Fruit fly (Drosophila melanogaster) whole organism, embryonic: Measurements from ENCODE around the gene CG11342.

ENCODE experiments used
- Abd-B ChIP-seq: fragments of 200-800 bp; sonication (Bioruptor generic); optimal IDR thresholded peaks from 2 replicates; lab custom pipeline; 2018; ENCODE audit warnings: missing biosample characterization, mild to moderate bottlenecking, missing genetic modification characterization, moderate library complexity
- CG10209 ChIP-seq: fragments of 200-800 bp; sonication (Bioruptor generic); optimal IDR thresholded peaks from 3 replicates; lab custom pipeline; 2017; ENCODE audit warnings: missing biosample characterization, mild to moderate bottlenecking, missing genetic modification characterization, missing genetic modification reagents
- CG10654 ChIP-seq: fragments of 200-800 bp; sonication (Bioruptor generic); optimal IDR thresholded peaks from 2 replicates; lab custom pipeline; 2016; ENCODE audit warnings: missing biosample characterization, missing genetic modification characterization
- CG15514 ChIP-seq: fragments of 200-800 bp; sonication (Bioruptor generic); optimal IDR thresholded peaks from 3 replicates; lab custom pipeline; 2017; ENCODE audit warnings: missing biosample characterization, missing genetic modification characterization, mild to moderate bottlenecking, moderate library complexity, missing genetic modification reagents
- CG1602 ChIP-seq: fragments of 200-800 bp; sonication (Bioruptor generic); optimal IDR thresholded peaks from 3 replicates; lab custom pipeline; 2016; ENCODE audit warnings: missing biosample characterization, missing genetic modification characterization
- CG17568 ChIP-seq: fragments of 200-800 bp; sonication (Bioruptor generic); optimal IDR thresholded peaks from 2 replicates; lab custom pipeline; 2018; ENCODE audit warnings: missing biosample characterization, mild to moderate bottlenecking, missing genetic modification characterization, moderate library complexity
- CG18599 ChIP-seq: fragments of 200-800 bp; sonication (Bioruptor generic); optimal IDR thresholded peaks from 3 replicates; lab custom pipeline; 2017; ENCODE audit warnings: missing biosample characterization, missing genetic modification characterization, mild to moderate bottlenecking, moderate library complexity, missing genetic modification reagents
- CG18619 ChIP-seq: fragments of 200-800 bp; sonication (Bioruptor generic); optimal IDR thresholded peaks from 3 replicates; lab custom pipeline; 2017; ENCODE audit warnings: missing biosample characterization, mild to moderate bottlenecking, missing genetic modification characterization
- CG2120 ChIP-seq: fragments of 200-800 bp; sonication (Bioruptor generic); optimal IDR thresholded peaks from 3 replicates; lab custom pipeline; 2016; ENCODE audit warnings: missing biosample characterization, missing genetic modification characterization
- CG3281 ChIP-seq: fragments of 200-800 bp; sonication (Bioruptor generic); optimal IDR thresholded peaks from 3 replicates; lab custom pipeline; 2017; ENCODE audit warnings: missing biosample characterization, mild to moderate bottlenecking, missing genetic modification characterization
- CG6791 ChIP-seq: fragments of 200-800 bp; sonication (Bioruptor generic); IDR thresholded peaks from 3 replicates; pipeline ENCODE4 v1.3.6; 2022; ENCODE audit warnings: missing biosample characterization, missing genetic modification characterization; ENCODE audit not compliant: partially characterized antibody
- CG8089 ChIP-seq: fragments of 200-800 bp; sonication (Bioruptor generic); optimal IDR thresholded peaks from 3 replicates; lab custom pipeline; 2016; ENCODE audit warnings: missing biosample characterization, missing genetic modification characterization
- CG9437 ChIP-seq: fragments of 200-800 bp; sonication (Bioruptor generic); optimal IDR thresholded peaks from 2 replicates; lab custom pipeline; 2018; ENCODE audit warnings: missing biosample characterization, mild to moderate bottlenecking, missing genetic modification characterization
- CoRest ChIP-seq: fragments of 200-800 bp; sonication (Bioruptor generic); optimal IDR thresholded peaks from 3 replicates; lab custom pipeline; 2018; ENCODE audit warnings: missing biosample characterization, mild to moderate bottlenecking, missing genetic modification characterization, moderate library complexity
- Fer2 ChIP-seq: fragments of 200-800 bp; sonication (Bioruptor generic); optimal IDR thresholded peaks from 2 replicates; lab custom pipeline; 2018; ENCODE audit warnings: missing biosample characterization, mild to moderate bottlenecking, missing genetic modification characterization, moderate library complexity
- Fer3 ChIP-seq: fragments of 200-800 bp; sonication (Bioruptor generic); optimal IDR thresholded peaks from 2 replicates; lab custom pipeline; 2018; ENCODE audit warnings: missing biosample characterization, mild to moderate bottlenecking, missing genetic modification characterization, moderate library complexity
- HLH3B ChIP-seq: fragments of 200-800 bp; sonication (Bioruptor generic); IDR thresholded peaks from 2 replicates; pipeline ENCODE4 v1.3.6; 2022; ENCODE audit warnings: missing biosample characterization, missing genetic modification characterization
- HLH4C ChIP-seq: fragments of 200-800 bp; sonication (Bioruptor generic); IDR thresholded peaks from 3 replicates; pipeline ENCODE4 v1.3.6; 2022; ENCODE audit warnings: missing biosample characterization, missing genetic modification characterization; ENCODE audit not compliant: partially characterized antibody
- HLH54F ChIP-seq: fragments of 200-800 bp; sonication (Bioruptor generic); optimal IDR thresholded peaks from 3 replicates; lab custom pipeline; 2016; ENCODE audit warnings: missing biosample characterization, missing genetic modification characterization
- HLHmδ ChIP-seq: fragments of 200-800 bp; sonication (Bioruptor generic); optimal IDR thresholded peaks from 2 replicates; lab custom pipeline; 2018; ENCODE audit warnings: missing biosample characterization, mild to moderate bottlenecking, missing genetic modification characterization, moderate library complexity
- Hmr ChIP-seq: fragments of 200-800 bp; sonication (Bioruptor generic); optimal IDR thresholded peaks from 3 replicates; lab custom pipeline; 2017; ENCODE audit warnings: mild to moderate bottlenecking, missing biosample characterization, missing genetic modification reagents, missing genetic modification characterization
- Lim3 ChIP-seq: fragments of 200-800 bp; sonication (Bioruptor generic); IDR thresholded peaks from 2 replicates; pipeline ENCODE4 v1.3.6; 2022; ENCODE audit warnings: missing biosample characterization, missing genetic modification characterization
- Mad ChIP-seq: fragments of 200-800 bp; sonication (Bioruptor generic); optimal IDR thresholded peaks from 2 replicates; lab custom pipeline; 2016; ENCODE audit warnings: missing biosample characterization, missing genetic modification characterization
- Myb ChIP-seq: fragments of 200-800 bp; sonication (Bioruptor generic); optimal IDR thresholded peaks from 2 replicates; lab custom pipeline; 2016; ENCODE audit warnings: missing biosample characterization, missing genetic modification characterization
- Nf-YA ChIP-seq: fragments of 200-800 bp; sonication (Bioruptor generic); IDR thresholded peaks from 2 replicates; pipeline ENCODE4 v1.3.6; 2022; ENCODE audit warnings: missing biosample characterization, missing genetic modification characterization
- Opbp ChIP-seq: fragments of 200-800 bp; sonication (Bioruptor generic); IDR thresholded peaks from 3 replicates; pipeline ENCODE4 v1.3.6; 2022; ENCODE audit warnings: missing biosample characterization, missing genetic modification characterization; ENCODE audit not compliant: partially characterized antibody
- Ssrp ChIP-seq: fragments of 200-800 bp; sonication (Bioruptor generic); optimal IDR thresholded peaks from 2 replicates; lab custom pipeline; 2018; ENCODE audit warnings: missing biosample characterization, mild to moderate bottlenecking, missing genetic modification characterization, moderate library complexity
- Stat92E ChIP-seq, 3 experiments: fragments of >200 bp in 2 of 3; fragments of 200-800 bp in 1 of 3; sonication (Bioruptor generic) in 1 of 3; optimal IDR thresholded peaks; 2 replicates each; lab custom pipeline; 2017 to 2019; ENCODE audit warnings: missing biosample characterization in 3 of 3, missing genetic modification characterization in 3 of 3, mild to moderate bottlenecking in 1 of 3, moderate library complexity in 1 of 3
- YL-1 ChIP-seq: fragments of 200-800 bp; sonication (Bioruptor generic); optimal IDR thresholded peaks from 3 replicates; lab custom pipeline; 2017; ENCODE audit warnings: missing biosample characterization, mild to moderate bottlenecking, missing genetic modification characterization
- amos ChIP-seq: fragments of 200-800 bp; sonication (Bioruptor generic); IDR thresholded peaks from 2 replicates; pipeline ENCODE4 v1.3.6; 2022; ENCODE audit warnings: missing biosample characterization, missing genetic modification characterization; ENCODE audit not compliant: partially characterized antibody
- bbx ChIP-seq: fragments of 200-800 bp; sonication (Bioruptor generic); IDR thresholded peaks from 2 replicates; pipeline ENCODE4 v1.3.6; 2022; ENCODE audit warnings: missing biosample characterization, missing genetic modification characterization; ENCODE audit not compliant: partially characterized antibody
- cato ChIP-seq: fragments of 200-800 bp; sonication (Bioruptor generic); optimal IDR thresholded peaks from 2 replicates; lab custom pipeline; 2016; ENCODE audit warnings: missing biosample characterization, missing genetic modification characterization, borderline replicate concordance
- crol ChIP-seq: fragments of 200-800 bp; sonication (Bioruptor generic); IDR thresholded peaks from 2 replicates; pipeline ENCODE4 v1.3.6; 2022; ENCODE audit warnings: missing biosample characterization, missing genetic modification characterization
- exex ChIP-seq: fragments of 200-800 bp; sonication (Bioruptor generic); optimal IDR thresholded peaks from 4 replicates; lab custom pipeline; 2018; ENCODE audit warnings: missing biosample characterization, mild to moderate bottlenecking, missing genetic modification characterization, moderate library complexity
- hb ChIP-seq: fragments of 200-800 bp; sonication (Bioruptor generic); IDR thresholded peaks from 3 replicates; pipeline ENCODE4 v1.3.6; 2022; ENCODE audit warnings: missing biosample characterization, missing genetic modification characterization; ENCODE audit not compliant: partially characterized antibody
- lilli ChIP-seq: fragments of 200-800 bp; sonication (Bioruptor generic); optimal IDR thresholded peaks from 3 replicates; lab custom pipeline; 2016; ENCODE audit warnings: missing biosample characterization, missing genetic modification characterization
- nerfin-2 ChIP-seq: fragments of 200-800 bp; sonication (Bioruptor generic); IDR thresholded peaks from 2 replicates; pipeline ENCODE4 v1.3.6; 2022; ENCODE audit warnings: missing biosample characterization, missing genetic modification characterization; ENCODE audit not compliant: partially characterized antibody
- nmo ChIP-seq: fragments of 200-800 bp; sonication (Bioruptor generic); optimal IDR thresholded peaks from 2 replicates; lab custom pipeline; 2018; ENCODE audit warnings: missing biosample characterization, mild to moderate bottlenecking, missing genetic modification characterization, moderate library complexity
- odd ChIP-seq: fragments of 200-800 bp; sonication (Bioruptor generic); optimal IDR thresholded peaks from 2 replicates; lab custom pipeline; 2017; ENCODE audit warnings: missing biosample characterization, mild to moderate bottlenecking, missing genetic modification characterization
- salm ChIP-seq: fragments of 200-800 bp; sonication (Bioruptor generic); optimal IDR thresholded peaks from 2 replicates; lab custom pipeline; 2018; ENCODE audit warnings: missing biosample characterization, mild to moderate bottlenecking, missing genetic modification characterization
- sisA ChIP-seq: fragments of 200-800 bp; sonication (Bioruptor generic); IDR thresholded peaks from 2 replicates; pipeline ENCODE4 v1.3.6; 2022; ENCODE audit warnings: missing biosample characterization, missing genetic modification characterization
- sr ChIP-seq: fragments of 200-800 bp; sonication (Bioruptor generic); IDR thresholded peaks from 3 replicates; pipeline ENCODE4 v1.3.6; 2022; ENCODE audit warnings: missing biosample characterization, missing genetic modification characterization
- stc ChIP-seq: fragments of 200-800 bp; sonication (Bioruptor generic); IDR thresholded peaks from 2 replicates; pipeline ENCODE4 v1.3.6; 2022; ENCODE audit warnings: missing biosample characterization, missing genetic modification characterization
- toy ChIP-seq: fragments of 200-800 bp; sonication (Bioruptor generic); IDR thresholded peaks from 2 replicates; pipeline ENCODE4 v1.3.6; 2022; ENCODE audit warnings: missing biosample characterization, missing genetic modification characterization
- tx ChIP-seq: fragments of 200-800 bp; sonication (Bioruptor generic); optimal IDR thresholded peaks from 2 replicates; lab custom pipeline; 2016; ENCODE audit warnings: missing biosample characterization, missing genetic modification characterization
- z ChIP-seq: fragments of 200-800 bp; sonication (Bioruptor generic); IDR thresholded peaks from 3 replicates; pipeline ENCODE4 v1.3.6; 2022; ENCODE audit warnings: missing biosample characterization, missing genetic modification characterization

Gene CG11342

DNA sequence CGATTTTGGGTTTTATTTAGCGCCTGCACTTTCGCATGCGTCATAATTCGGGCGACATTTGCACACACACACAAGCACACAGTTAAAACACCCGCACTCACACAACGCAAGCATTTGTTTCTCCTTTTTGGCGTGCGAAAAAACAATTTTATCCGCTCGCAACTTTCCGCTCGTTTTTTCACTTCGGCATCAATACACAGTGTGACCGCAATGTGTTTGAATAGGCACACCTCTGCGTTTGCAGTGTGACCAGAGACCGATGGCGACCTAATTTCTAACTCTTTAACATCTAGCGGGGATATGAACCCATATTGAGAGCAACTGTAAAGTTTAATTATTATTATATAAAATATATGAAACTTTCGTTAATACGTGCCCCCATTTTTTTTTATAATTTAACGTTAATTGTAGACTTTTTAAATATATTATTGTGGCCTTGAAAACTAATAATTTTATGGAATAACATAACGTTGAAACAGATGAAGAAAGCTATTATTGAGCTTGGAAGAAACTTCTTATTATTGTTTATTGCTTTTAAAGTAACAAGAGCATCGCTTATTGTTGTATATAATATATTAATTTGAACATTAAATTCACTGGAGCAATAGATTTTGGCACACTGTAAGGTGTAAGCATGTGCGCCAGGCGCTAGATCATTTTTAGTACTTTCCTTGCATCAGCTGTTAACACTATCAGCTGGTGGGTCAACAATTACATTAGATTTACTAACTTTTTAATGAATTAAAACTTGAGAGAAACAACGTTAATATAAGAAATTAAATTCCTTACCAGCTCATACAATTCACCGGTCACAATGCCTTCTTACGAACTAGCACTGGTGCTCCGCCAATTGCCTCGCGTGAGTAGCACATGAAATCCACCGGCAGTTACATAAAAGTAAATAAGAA is 3.1 kb downstream of the CG11342 start, which contains the start of the genes Cip4 and mRpS6 (continued):
- TF ChIP-seq Opbp (GFP tag; lab: Robert Waterston, UW) (peak; percentile 12; the same call in 1 of the 3 replicates), nerfin-2 (GFP tag; lab: Robert Waterston, UW) (no peak), Fer2 (tag; lab: Kevin White, UChicago) (no peak), Abd-B (GFP tag; lab: Kevin White, UChicago) (peak; percentile 88), lilli (GFP tag; lab: Kevin White, UChicago) (peak; percentile 84), cato (peak; percentile 35), crol (GFP tag; lab: Robert Waterston, UW) (no peak), Stat92E (GFP tag; optimal IDR thresholded peaks at IDR 0.05; lab: Kevin White, UChicago) (no peak), HLH3B (GFP tag; lab: Robert Waterston, UW) (peak; percentile 70; the same call in 1 of the 2 replicates), CG15514 (GFP tag; lab: Kevin White, UChicago) (peak; percentile 39), HLHmδ (GFP tag; lab: Kevin White, UChicago) (peak; percentile 58), Myb (GFP tag; lab: Kevin White, UChicago) (no peak), amos (GFP tag; lab: Robert Waterston, UW) (peak; percentile 49; the same call in 1 of the 2 replicates), CG1602 (GFP tag; lab: Kevin White, UChicago) (peak; percentile 83), CG9437 (GFP tag; lab: Kevin White, UChicago) (peak; percentile 71), HLH4C (GFP tag; lab: Robert Waterston, UW) (peak; percentile 39; the same call in 1 of the 3 replicates), Hmr (GFP tag; lab: Kevin White, UChicago) (peak; percentile 87), hb (no peak), odd (GFP tag; lab: Kevin White, UChicago) (peak; percentile 47), nmo (GFP tag; lab: Kevin White, UChicago) (peak; percentile 91), salm (tag; lab: Kevin White, UChicago) (peak; percentile 56), stc (GFP tag; lab: Robert Waterston, UW) (peak; percentile 71), CG3281 (GFP tag; lab: Kevin White, UChicago) (peak; percentile 6), Mad (GFP tag; lab: Kevin White, UChicago) (peak; percentile 35), Ssrp (tag; lab: Kevin White, UChicago) (peak; percentile 79), CG10209 (GFP tag; lab: Kevin White, UChicago) (peak; percentile 84), exex (tag; lab: Kevin White, UChicago) (peak; percentile 45), bbx (GFP tag; lab: Robert Waterston, UW) (peak; percentile 42), HLH54F (GFP tag; lab: Kevin White, UChicago) (peak; percentile 39), sisA (GFP tag; lab: Robert Waterston, UW) (peak; percentile 77), Fer3 (no peak), tx (GFP tag; lab: Kevin White, UChicago) (peak; percentile 0), CG17568 (GFP tag; lab: Kevin White, UChicago) (peak; percentile 52), CG18599 (GFP tag; lab: Kevin White, UChicago) (peak; percentile 37), CG2120 (GFP tag; lab: Kevin White, UChicago) (peak; percentile 84), sr (GFP tag; lab: Robert Waterston, UW) (no peak), CG6791 (GFP tag; lab: Robert Waterston, UW) (peak; percentile 46; the same call in 2 of the 3 replicates), YL-1 (peak; percentile 61), z (GFP tag; lab: Robert Waterston, UW) (no peak; the same call in 2 of the 3 replicates), Nf-YA (GFP tag; lab: Robert Waterston, UW) (0 out of 2 replicates have a peak, but pooled peaks have one; percentile 5), CG18619 (GFP tag; lab: Kevin White, UChicago) (peak; percentile 80), CoRest (tag; lab: Kevin White, UChicago) (peak; percentile 91), toy (no peak), Lim3 (GFP tag; lab: Robert Waterston, UW) (0 out of 2 replicates have a peak, but pooled peaks have one; percentile 32), CG10654 (GFP tag; lab: Kevin White, UChicago) (no peak), CG8089 (no peak)
